Fruit fly (Drosophila melanogaster) whole organism, embryonic: Measurements from ENCODE around the gene Bx.

Experiments used
- Bteb2 ChIP-seq: fragments of 200-800 bp; sonication (Bioruptor generic); optimal IDR thresholded peaks from 2 replicates; lab custom pipeline; 2016; ENCODE audit warnings: missing biosample characterization, missing genetic modification characterization
- CG3065 ChIP-seq: fragments of 200-800 bp; sonication (Bioruptor generic); optimal IDR thresholded peaks from 2 replicates; lab custom pipeline; 2016; ENCODE audit warnings: missing biosample characterization, missing genetic modification characterization

dm6 chrX:18520360-18520759, 5.1 kb downstream of the Bx start:
- no peak for TF ChIP-seq CG3065 (GFP tag; lab: Kevin White, UChicago)
- TF ChIP-seq Bteb2: no peak
